Worm (Caenorhabditis elegans) whole organism, L1 larva: ENCODE measurements around the gene K05F1.8.
"Not testable (repeated sequence)": the region's sequence is repeated elsewhere in the genome, so short reads cannot be mapped to it uniquely, and the experiment has no call there.

Experiments
- C04F5.9 ChIP-seq: sonication (generic microtip); optimal IDR thresholded peaks from 2 replicates; lab custom pipeline; 2016; ENCODE audit warnings: missing genetic modification characterization, missing compliant biosample characterization
- C16A3.4 ChIP-seq: fragments of 150-350 bp; optimal IDR thresholded peaks from 2 replicates; lab custom pipeline; 2014; ENCODE audit warnings: missing biosample characterization, missing genetic modification characterization
- aha-1 ChIP-seq: fragments of 150-350 bp; optimal IDR thresholded peaks from 2 replicates; lab custom pipeline; 2014; ENCODE audit warnings: missing biosample characterization, missing genetic modification characterization
- ama-1 ChIP-seq: fragments of 150-350 bp; optimal IDR thresholded peaks from 2 replicates; lab custom pipeline; 2014
- blmp-1 ChIP-seq: fragments of 150-350 bp; optimal IDR thresholded peaks from 2 replicates; lab custom pipeline; 2014; ENCODE audit warnings: missing biosample characterization, missing genetic modification characterization
- ceh-63 ChIP-seq: fragments of 200-800 bp; sonication (Bioruptor generic); optimal IDR thresholded peaks from 2 replicates; lab custom pipeline; 2018; ENCODE audit warnings: mild to moderate bottlenecking, missing genetic modification characterization, missing compliant biosample characterization
- ceh-82 ChIP-seq, 3 experiments: fragments of 150-350 bp in 1 of 3; sonication (generic microtip) in 2 of 3; optimal IDR thresholded peaks; 2 replicates each; lab custom pipeline; 2014 to 2017; ENCODE audit warnings: missing biosample characterization in 3 of 3, missing genetic modification characterization in 3 of 3
- efl-1 ChIP-seq, 4 experiments: fragments of 150-350 bp; optimal IDR thresholded peaks in 3 of 4; peaks in 1 of 4; 1 replicate in 1 of 4; 2 replicates in 3 of 4; lab custom pipeline; 2014; ENCODE audit warnings: missing biosample characterization in 2 of 4, missing genetic modification characterization in 2 of 4, missing genetic modification reagents in 2 of 4
- efl-3 ChIP-seq: fragments of 200-800 bp; sonication (Bioruptor generic); optimal IDR thresholded peaks from 2 replicates; lab custom pipeline; 2018; ENCODE audit warnings: mild to moderate bottlenecking, missing genetic modification characterization, missing compliant biosample characterization
- elt-2 ChIP-seq: sonication (generic microtip); optimal IDR thresholded peaks from 2 replicates; lab custom pipeline; 2016; ENCODE audit warnings: missing genetic modification characterization, mild to moderate bottlenecking, inconsistent platforms, missing compliant biosample characterization, missing genetic modification reagents
- elt-3 ChIP-seq, 6 experiments: fragments of 150-350 bp in 1 of 6; sonication (generic microtip); optimal IDR thresholded peaks; 2 replicates each; lab custom pipeline; 2017 to 2018; ENCODE audit warnings: missing biosample characterization in 6 of 6, missing genetic modification characterization in 6 of 6, inconsistent platforms in 1 of 6
- fkh-10 ChIP-seq: sonication (generic microtip); optimal IDR thresholded peaks from 2 replicates; lab custom pipeline; 2017; ENCODE audit warnings: missing biosample characterization, missing genetic modification reagents, missing genetic modification characterization
- fkh-4 ChIP-seq: sonication (generic microtip); optimal IDR thresholded peaks from 2 replicates; lab custom pipeline; 2016; ENCODE audit warnings: missing compliant biosample characterization, missing genetic modification characterization, borderline replicate concordance
- fkh-8 ChIP-seq: sonication (generic microtip); optimal IDR thresholded peaks from 2 replicates; lab custom pipeline; 2016; ENCODE audit warnings: mild to moderate bottlenecking, missing genetic modification characterization, missing compliant biosample characterization
- fos-1 ChIP-seq: fragments of 150-350 bp; optimal IDR thresholded peaks from 2 replicates; lab custom pipeline; 2014; ENCODE audit warnings: missing biosample characterization, missing genetic modification characterization
- hlh-17 ChIP-seq: fragments of 200-800 bp; sonication (Bioruptor generic); optimal IDR thresholded peaks from 2 replicates; lab custom pipeline; 2018; ENCODE audit warnings: missing genetic modification characterization, mild to moderate bottlenecking, missing compliant biosample characterization, moderate library complexity, borderline replicate concordance
- irx-1 ChIP-seq: sonication (generic microtip); optimal IDR thresholded peaks from 2 replicates; lab custom pipeline; 2016; ENCODE audit warnings: missing genetic modification characterization, missing compliant biosample characterization
- lin-13 ChIP-seq: fragments of 150-350 bp; optimal IDR thresholded peaks from 2 replicates; lab custom pipeline; 2014; ENCODE audit warnings: missing biosample characterization, missing genetic modification reagents, missing genetic modification characterization
- lin-14 ChIP-seq: fragments of 200-800 bp; sonication (Bioruptor generic); optimal IDR thresholded peaks from 2 replicates; lab custom pipeline; 2018; ENCODE audit warnings: mild to moderate bottlenecking, missing genetic modification characterization, moderate library complexity, missing compliant biosample characterization
- lin-35 ChIP-seq, 2 experiments: fragments of 150-350 bp; optimal IDR thresholded peaks; 2 replicates each; lab custom pipeline; 2014; ENCODE audit warnings: missing biosample characterization in 2 of 2, missing genetic modification characterization in 2 of 2, missing genetic modification reagents in 2 of 2
- lir-3 ChIP-seq: sonication (generic microtip); optimal IDR thresholded peaks from 2 replicates; lab custom pipeline; 2016; ENCODE audit warnings: mild to moderate bottlenecking, missing genetic modification characterization, moderate library complexity, missing compliant biosample characterization; ENCODE audit not compliant: poor library complexity
- lsy-2 ChIP-seq, 2 experiments: fragments of 150-350 bp; optimal IDR thresholded peaks; 2 replicates each; lab custom pipeline; 2014; ENCODE audit warnings: missing biosample characterization in 2 of 2, missing genetic modification characterization in 2 of 2
- mdl-1 ChIP-seq, 2 experiments: fragments of 150-350 bp; optimal IDR thresholded peaks; 2 replicates each; lab custom pipeline; 2014 to 2017; ENCODE audit warnings: missing biosample characterization in 2 of 2, missing genetic modification characterization in 2 of 2, inconsistent platforms in 1 of 2
- mef-2 ChIP-seq: fragments of 150-350 bp; optimal IDR thresholded peaks from 2 replicates; lab custom pipeline; 2014; ENCODE audit warnings: missing biosample characterization, missing genetic modification characterization
- mep-1 ChIP-seq: fragments of 150-350 bp; optimal IDR thresholded peaks from 2 replicates; lab custom pipeline; 2014; ENCODE audit warnings: missing biosample characterization, missing genetic modification characterization
- nhr-11 ChIP-seq: fragments of 150-350 bp; optimal IDR thresholded peaks from 2 replicates; lab custom pipeline; 2014; ENCODE audit warnings: missing biosample characterization, missing genetic modification characterization
- nhr-28 ChIP-seq: fragments of 150-350 bp; optimal IDR thresholded peaks from 2 replicates; lab custom pipeline; 2014; ENCODE audit warnings: missing biosample characterization, missing genetic modification characterization
- nhr-47 ChIP-seq: sonication (generic microtip); optimal IDR thresholded peaks from 2 replicates; lab custom pipeline; 2016; ENCODE audit warnings: mild to moderate bottlenecking, missing genetic modification characterization, moderate library complexity, missing compliant biosample characterization
- nhr-71 ChIP-seq: sonication (generic microtip); optimal IDR thresholded peaks from 2 replicates; lab custom pipeline; 2016; ENCODE audit warnings: mild to moderate bottlenecking, missing genetic modification characterization, moderate library complexity, missing compliant biosample characterization
- nhr-76 ChIP-seq: sonication (generic microtip); optimal IDR thresholded peaks from 2 replicates; lab custom pipeline; 2017; ENCODE audit warnings: missing biosample characterization, missing genetic modification characterization
- nhr-85 ChIP-seq: sonication (generic microtip); peaks from one replicate; lab custom pipeline; 2016; ENCODE audit warnings: missing genetic modification characterization, inconsistent platforms, missing compliant biosample characterization
- pag-3 ChIP-seq: sonication (generic microtip); optimal IDR thresholded peaks from 2 replicates; lab custom pipeline; 2017; ENCODE audit warnings: missing genetic modification characterization, mild to moderate bottlenecking, missing compliant biosample characterization, antibody characterized with exemption, borderline replicate concordance; ENCODE audit not compliant: insufficient read depth
- pax-3 ChIP-seq: fragments of 200-800 bp; sonication (Bioruptor generic); optimal IDR thresholded peaks from 2 replicates; lab custom pipeline; 2018; ENCODE audit warnings: mild to moderate bottlenecking, missing genetic modification characterization, moderate library complexity, missing compliant biosample characterization
- pqm-1 ChIP-seq: sonication (generic microtip); optimal IDR thresholded peaks from 3 replicates; lab custom pipeline; 2017; ENCODE audit warnings: missing biosample characterization, missing genetic modification characterization
- rnt-1 ChIP-seq: sonication (generic microtip); optimal IDR thresholded peaks from 2 replicates; lab custom pipeline; 2016; ENCODE audit warnings: mild to moderate bottlenecking, missing genetic modification characterization, moderate library complexity, missing compliant biosample characterization
- snpc-4 ChIP-seq: fragments of 150-350 bp; optimal IDR thresholded peaks from 2 replicates; lab custom pipeline; 2014; ENCODE audit warnings: missing biosample characterization, missing genetic modification characterization
- tbx-2 ChIP-seq: sonication (generic microtip); optimal IDR thresholded peaks from 2 replicates; lab custom pipeline; 2016; ENCODE audit warnings: missing genetic modification characterization, missing compliant biosample characterization
- unc-30 ChIP-seq: sonication (generic microtip); optimal IDR thresholded peaks from 2 replicates; lab custom pipeline; 2017; ENCODE audit warnings: missing biosample characterization, missing genetic modification characterization
- unc-62 ChIP-seq: fragments of 150-350 bp; optimal IDR thresholded peaks from 2 replicates; lab custom pipeline; 2014; ENCODE audit warnings: missing biosample characterization, missing genetic modification reagents, missing genetic modification characterization
- unc-86 ChIP-seq: sonication (generic microtip); optimal IDR thresholded peaks from 2 replicates; lab custom pipeline; 2016; ENCODE audit warnings: missing genetic modification characterization, missing compliant biosample characterization
- unc-98 ChIP-seq: fragments of 200-800 bp; sonication (Bioruptor generic); IDR thresholded peaks from 2 replicates; pipeline ENCODE4 v1.3.6; 2022; ENCODE audit warnings: missing genetic modification characterization, missing compliant biosample characterization
- zag-1 ChIP-seq: fragments of 150-350 bp; optimal IDR thresholded peaks from 2 replicates; lab custom pipeline; 2014; ENCODE audit warnings: missing biosample characterization, missing genetic modification characterization
- zip-4 ChIP-seq: fragments of 200-800 bp; sonication (Bioruptor generic); optimal IDR thresholded peaks from 2 replicates; lab custom pipeline; 2018; ENCODE audit warnings: mild to moderate bottlenecking, missing genetic modification characterization, moderate library complexity, missing compliant biosample characterization

K05F1.8 gene

ce11 chrII:5765318-5765717, 34.1 kb downstream of the K05F1.8 start, which contains the start of gene ifb-1:
Gene ifb-1 (plus strand): TSS chrII:5765618.
- TF ChIP-seq unc-62 (GFP tag; lab: Kevin White, UChicago), result no peak
- no peak for TF ChIP-seq elt-3 (tag; optimal IDR thresholded peaks at IDR 0.05; lab: Kevin White, UChicago)
- TF ChIP-seq nhr-76 (tag; lab: Kevin White, UChicago), result no peak
- no peak for TF ChIP-seq fos-1 (tag; lab: Kevin White, UChicago)
- TF ChIP-seq lsy-2 (tag; optimal IDR thresholded peaks at IDR 0.05; lab: Kevin White, UChicago), result no peak
- no peak for TF ChIP-seq efl-1 (optimal IDR thresholded peaks at IDR 0.05; lab: Kevin White, UChicago)
- TF ChIP-seq efl-1 (GFP tag; optimal IDR thresholded peaks at IDR 0.05 in 1 of 2; lab: Kevin White, UChicago), result no peak
- no peak for TF ChIP-seq efl-3 (GFP tag; lab: Kevin White, UChicago)
- no peak for TF ChIP-seq hlh-17 (GFP tag; lab: Kevin White, UChicago)
- TF ChIP-seq mdl-1 (tag; optimal IDR thresholded peaks at IDR 0.05; lab: Kevin White, UChicago), result no peak
- TF ChIP-seq pax-3 (tag; lab: Kevin White, UChicago), result no peak
- no peak for TF ChIP-seq nhr-11 (tag; lab: Kevin White, UChicago)
- TF ChIP-seq zag-1 (tag; lab: Kevin White, UChicago), result no peak
- TF ChIP-seq fkh-4 (tag; lab: Kevin White, UChicago), result no peak
- no peak for TF ChIP-seq mep-1 (tag; lab: Kevin White, UChicago)
- no peak for TF ChIP-seq ceh-63 (GFP tag; lab: Kevin White, UChicago)
- TF ChIP-seq aha-1, result no peak
- no peak for TF ChIP-seq lin-13 (GFP tag; lab: Kevin White, UChicago)
- TF ChIP-seq, all 84 proteins: peak for 0

- TF ChIP-seq nhr-85; fkh-10 (GFP tag; lab: Kevin White, UChicago); mef-2 (tag; lab: Kevin White, UChicago): not testable (repeated sequence)
Observed at ce11 chrII:5757656-5758055, 41.8 kb downstream of the K05F1.8 start, which contains the start of the genes F10C1.3 and F10C1.23. Gene F10C1.3 (minus strand): TSS chrII:5757756. Gene F10C1.23 (plus strand): TSS chrII:5758040.

- TF ChIP-seq unc-98 (GFP tag; lab: Robert Waterston, UW), result no peak
- no peak for TF ChIP-seq aha-1
- TF ChIP-seq lin-13 (GFP tag; lab: Kevin White, UChicago), result no peak
- no peak for TF ChIP-seq lsy-2 (tag; optimal IDR thresholded peaks at IDR 0.05; lab: Kevin White, UChicago)
- no peak for TF ChIP-seq rnt-1
- TF ChIP-seq unc-86 (tag; lab: Kevin White, UChicago), result no peak
- TF ChIP-seq nhr-71 (tag; lab: Kevin White, UChicago), result no peak
- TF ChIP-seq ceh-63 (GFP tag; lab: Kevin White, UChicago), result no peak
- TF ChIP-seq tbx-2 (tag; lab: Kevin White, UChicago), result no peak
- no peak for TF ChIP-seq fkh-8
- no peak for TF ChIP-seq nhr-28 (tag; lab: Kevin White, UChicago)
- no peak for TF ChIP-seq snpc-4 (tag; lab: Kevin White, UChicago)
- TF ChIP-seq blmp-1, result no peak
- TF ChIP-seq C04F5.9 (tag; lab: Kevin White, UChicago), result no peak
- no peak for TF ChIP-seq ama-1 (lab: Kevin White, UChicago)
- TF ChIP-seq pag-3 (tag; lab: Kevin White, UChicago), result no peak
- TF ChIP-seq nhr-47 (tag; lab: Kevin White, UChicago), result no peak
- no peak for TF ChIP-seq ceh-82 (tag; optimal IDR thresholded peaks at IDR 0.05; lab: Kevin White, UChicago)
- no peak for TF ChIP-seq lir-3
Observed at ce11 chrII:5754168-5754567, 45.3 kb downstream of the K05F1.8 start, which contains the start of gene F10C1.8. Gene F10C1.8 (plus strand): TSS chrII:5754468.

ce11 chrII:5751353-5751752, 48.1 kb downstream of the K05F1.8 start:
- TF ChIP-seq C16A3.4 (tag; lab: Kevin White, UChicago) (no peak), lin-35 (GFP tag; optimal IDR thresholded peaks at IDR 0.05; lab: Kevin White, UChicago) (peak in 1 of 2 experiments; percentile 33), elt-2 (tag; lab: Kevin White, UChicago) (peak; percentile 90), hlh-17 (GFP tag; lab: Kevin White, UChicago) (no peak), irx-1 (no peak), pqm-1 (tag; lab: Kevin White, UChicago) (peak; percentile 35), lin-14 (peak; percentile 13), unc-30 (tag; lab: Kevin White, UChicago) (no peak), efl-1 (optimal IDR thresholded peaks at IDR 0.05; lab: Kevin White, UChicago) (no peak), efl-1 (GFP tag; optimal IDR thresholded peaks at IDR 0.05 in 1 of 2; lab: Kevin White, UChicago) (peak in 1 of 2 experiments; percentile 79), zip-4 (GFP tag; lab: Kevin White, UChicago) (no peak)
